Fruit fly (Drosophila melanogaster) whole organism, embryonic: ENCODE measurements around the gene gpp.

Source experiments
- Aef1 ChIP-seq: fragments of 200-800 bp; sonication (Bioruptor generic); IDR thresholded peaks from 3 replicates; pipeline ENCODE4 v1.3.6; 2022; ENCODE audit warnings: missing biosample characterization, missing genetic modification characterization
- Atf-2 ChIP-seq: fragments of 200-800 bp; sonication (Bioruptor generic); optimal IDR thresholded peaks from 2 replicates; lab custom pipeline; 2016; ENCODE audit warnings: missing biosample characterization, missing genetic modification characterization
- B-H2 ChIP-seq: fragments of 200-800 bp; sonication (Bioruptor generic); optimal IDR thresholded peaks from 2 replicates; lab custom pipeline; 2018; ENCODE audit warnings: missing biosample characterization, mild to moderate bottlenecking, missing genetic modification characterization
- CG10565 ChIP-seq: fragments of 200-800 bp; sonication (Bioruptor generic); optimal IDR thresholded peaks from 3 replicates; lab custom pipeline; 2016; ENCODE audit warnings: missing biosample characterization, mild to moderate bottlenecking, missing genetic modification characterization
- CG11456 ChIP-seq: fragments of 200-800 bp; sonication (Bioruptor generic); IDR thresholded peaks from 3 replicates; pipeline ENCODE4 v1.3.6; 2022; ENCODE audit warnings: missing biosample characterization, missing genetic modification characterization
- CG12769 ChIP-seq: fragments of 200-800 bp; sonication (Bioruptor generic); optimal IDR thresholded peaks from 2 replicates; lab custom pipeline; 2019; ENCODE audit warnings: missing biosample characterization, mild to moderate bottlenecking, missing genetic modification characterization, moderate library complexity
- CG14050 ChIP-seq: fragments of 200-800 bp; sonication (Bioruptor generic); IDR thresholded peaks from 3 replicates; pipeline ENCODE4 v1.3.6; 2022; ENCODE audit warnings: missing biosample characterization, missing genetic modification characterization
- CG15269 ChIP-seq: fragments of 200-800 bp; sonication (Bioruptor generic); optimal IDR thresholded peaks from 2 replicates; lab custom pipeline; 2018; ENCODE audit warnings: missing biosample characterization, mild to moderate bottlenecking, missing genetic modification characterization, moderate library complexity
- CG18599 ChIP-seq: fragments of 200-800 bp; sonication (Bioruptor generic); optimal IDR thresholded peaks from 3 replicates; lab custom pipeline; 2017; ENCODE audit warnings: missing biosample characterization, missing genetic modification characterization, mild to moderate bottlenecking, moderate library complexity, missing genetic modification reagents
- CG2202 ChIP-seq: fragments of 200-800 bp; sonication (Bioruptor generic); optimal IDR thresholded peaks from 2 replicates; lab custom pipeline; 2018; ENCODE audit warnings: missing biosample characterization, mild to moderate bottlenecking, missing genetic modification characterization
- CG30431 ChIP-seq: fragments of 200-800 bp; sonication (Bioruptor generic); optimal IDR thresholded peaks from 2 replicates; lab custom pipeline; 2017; ENCODE audit warnings: missing biosample characterization, missing genetic modification characterization
- CG33213 ChIP-seq: fragments of 200-800 bp; sonication (Bioruptor generic); optimal IDR thresholded peaks from 3 replicates; lab custom pipeline; 2016; ENCODE audit warnings: missing biosample characterization, missing genetic modification characterization
- CG4328 ChIP-seq: fragments of 200-800 bp; sonication (Bioruptor generic); optimal IDR thresholded peaks from 3 replicates; lab custom pipeline; 2017; ENCODE audit warnings: missing biosample characterization, missing genetic modification reagents, missing genetic modification characterization
- CG4360 ChIP-seq: fragments of 200-800 bp; sonication (Bioruptor generic); IDR thresholded peaks from 2 replicates; pipeline ENCODE4 v1.3.6; 2022; ENCODE audit warnings: missing biosample characterization, missing genetic modification characterization
- CG5180 ChIP-seq: fragments of 200-800 bp; sonication (Bioruptor generic); optimal IDR thresholded peaks from 3 replicates; lab custom pipeline; 2017; ENCODE audit warnings: missing biosample characterization, missing genetic modification characterization, mild to moderate bottlenecking, moderate library complexity, missing genetic modification reagents
- CG8944 ChIP-seq: fragments of 200-800 bp; sonication (Bioruptor generic); optimal IDR thresholded peaks from 3 replicates; lab custom pipeline; 2016; ENCODE audit warnings: missing biosample characterization, missing genetic modification characterization
- CG9437 ChIP-seq: fragments of 200-800 bp; sonication (Bioruptor generic); optimal IDR thresholded peaks from 2 replicates; lab custom pipeline; 2018; ENCODE audit warnings: missing biosample characterization, mild to moderate bottlenecking, missing genetic modification characterization
- CHES-1-like ChIP-seq: fragments of 200-800 bp; sonication (Bioruptor generic); optimal IDR thresholded peaks from 2 replicates; lab custom pipeline; 2016; ENCODE audit warnings: missing biosample characterization, missing genetic modification characterization
- CoRest ChIP-seq: fragments of 200-800 bp; sonication (Bioruptor generic); optimal IDR thresholded peaks from 3 replicates; lab custom pipeline; 2018; ENCODE audit warnings: missing biosample characterization, mild to moderate bottlenecking, missing genetic modification characterization, moderate library complexity
- D19A ChIP-seq: fragments of 200-800 bp; optimal IDR thresholded peaks from 3 replicates; lab custom pipeline; 2019; ENCODE audit warnings: missing biosample characterization, mild to moderate bottlenecking, missing genetic modification characterization, moderate library complexity
- Drgx ChIP-seq: fragments of 200-800 bp; sonication (Bioruptor generic); IDR thresholded peaks from 2 replicates; pipeline ENCODE4 v1.3.6; 2022; ENCODE audit warnings: missing biosample characterization, missing genetic modification characterization
- HLH4C ChIP-seq: fragments of 200-800 bp; sonication (Bioruptor generic); IDR thresholded peaks from 3 replicates; pipeline ENCODE4 v1.3.6; 2022; ENCODE audit warnings: missing biosample characterization, missing genetic modification characterization; ENCODE audit not compliant: partially characterized antibody
- Hey ChIP-seq: fragments of 200-800 bp; sonication (Bioruptor generic); optimal IDR thresholded peaks from 3 replicates; lab custom pipeline; 2018; ENCODE audit warnings: missing biosample characterization, mild to moderate bottlenecking, missing genetic modification characterization
- HmgD ChIP-seq: fragments of 200-800 bp; sonication (Bioruptor generic); optimal IDR thresholded peaks from 3 replicates; lab custom pipeline; 2016; ENCODE audit warnings: missing biosample characterization, missing genetic modification characterization
- Jarid2 ChIP-seq: fragments of 200-800 bp; sonication (Bioruptor generic); optimal IDR thresholded peaks from 3 replicates; lab custom pipeline; 2017; ENCODE audit warnings: mild to moderate bottlenecking, missing biosample characterization, missing genetic modification reagents, missing genetic modification characterization
- Lpt ChIP-seq: fragments of >200 bp; optimal IDR thresholded peaks from 2 replicates; lab custom pipeline; 2018; ENCODE audit warnings: missing biosample characterization, missing genetic modification characterization
- Meics ChIP-seq: fragments of 200-800 bp; sonication (Bioruptor generic); optimal IDR thresholded peaks from 2 replicates; lab custom pipeline; 2017; ENCODE audit warnings: missing biosample characterization, mild to moderate bottlenecking, missing genetic modification characterization
- Mrtf ChIP-seq: fragments of 200-800 bp; sonication (Bioruptor generic); IDR thresholded peaks from 3 replicates; pipeline ENCODE4 v1.3.6; 2022; ENCODE audit warnings: missing biosample characterization, missing genetic modification characterization
- aop ChIP-seq: fragments of 200-800 bp; sonication (Bioruptor generic); IDR thresholded peaks from 2 replicates; pipeline ENCODE4 v1.3.6; 2022; ENCODE audit warnings: missing biosample characterization, missing genetic modification characterization
- cas ChIP-seq: fragments of 200-800 bp; sonication (Bioruptor generic); IDR thresholded peaks from 2 replicates; pipeline ENCODE4 v1.3.6; 2022; ENCODE audit warnings: missing biosample characterization, missing genetic modification characterization
- corto ChIP-seq: fragments of 200-800 bp; sonication (Bioruptor generic); optimal IDR thresholded peaks from 2 replicates; lab custom pipeline; 2016; ENCODE audit warnings: missing biosample characterization, mild to moderate bottlenecking, missing genetic modification characterization, moderate library complexity
- danr ChIP-seq: fragments of 200-800 bp; sonication (Bioruptor generic); IDR thresholded peaks from 2 replicates; pipeline ENCODE4 v1.3.6; 2022; ENCODE audit warnings: missing biosample characterization, missing genetic modification characterization
- dmrt11E ChIP-seq: fragments of 200-800 bp; sonication (Bioruptor generic); optimal IDR thresholded peaks from 3 replicates; lab custom pipeline; 2018; ENCODE audit warnings: missing biosample characterization, mild to moderate bottlenecking, missing genetic modification characterization, moderate library complexity
- exex ChIP-seq: fragments of 200-800 bp; sonication (Bioruptor generic); optimal IDR thresholded peaks from 4 replicates; lab custom pipeline; 2018; ENCODE audit warnings: missing biosample characterization, mild to moderate bottlenecking, missing genetic modification characterization, moderate library complexity
- insv ChIP-seq, 2 experiments: fragments of 200-800 bp; sonication (Bioruptor generic); optimal IDR thresholded peaks; 3 replicates each; lab custom pipeline; 2016 to 2018; ENCODE audit warnings: missing biosample characterization in 2 of 2, missing genetic modification characterization in 2 of 2
- inv ChIP-seq: fragments of 200-800 bp; sonication (Bioruptor generic); IDR thresholded peaks from 2 replicates; pipeline ENCODE4 v1.3.6; 2022; ENCODE audit warnings: missing biosample characterization, missing genetic modification characterization; ENCODE audit not compliant: partially characterized antibody
- kah ChIP-seq: fragments of 200-800 bp; sonication (Bioruptor generic); optimal IDR thresholded peaks from 2 replicates; lab custom pipeline; 2018; ENCODE audit warnings: missing biosample characterization, mild to moderate bottlenecking, missing genetic modification characterization
- ken ChIP-seq: fragments of 200-800 bp; sonication (Bioruptor generic); IDR thresholded peaks from 3 replicates; pipeline ENCODE4 v1.3.6; 2022; ENCODE audit warnings: missing biosample characterization, missing genetic modification characterization
- lab ChIP-seq: fragments of 200-800 bp; sonication (Bioruptor generic); optimal IDR thresholded peaks from 3 replicates; lab custom pipeline; 2017; ENCODE audit warnings: missing biosample characterization, missing genetic modification characterization, mild to moderate bottlenecking, moderate library complexity, missing genetic modification reagents
- maf-S ChIP-seq: fragments of 200-800 bp; sonication (Bioruptor generic); optimal IDR thresholded peaks from 2 replicates; lab custom pipeline; 2016; ENCODE audit warnings: missing biosample characterization, missing genetic modification characterization
- onecut ChIP-seq: fragments of 200-800 bp; sonication (Bioruptor generic); IDR thresholded peaks from 2 replicates; pipeline ENCODE4 v1.3.6; 2022; ENCODE audit warnings: missing biosample characterization, missing genetic modification characterization
- pan ChIP-seq, 4 experiments: fragments of >200 bp in 3 of 4; fragments of 200-800 bp in 1 of 4; sonication (Bioruptor generic) in 1 of 4; optimal IDR thresholded peaks in 3 of 4; IDR thresholded peaks in 1 of 4; 2 replicates each; pipeline versions ENCODE4 v1.3.6 to Lab custom; 2017 to 2022; ENCODE audit warnings: missing biosample characterization in 2 of 4, missing genetic modification characterization in 2 of 4, mixed read lengths in 1 of 4
- psq ChIP-seq: fragments of 200-800 bp; sonication (Bioruptor generic); optimal IDR thresholded peaks from 2 replicates; lab custom pipeline; 2017; ENCODE audit warnings: missing biosample characterization, missing genetic modification characterization
- slbo ChIP-seq: fragments of 200-800 bp; sonication (Bioruptor generic); IDR thresholded peaks from 2 replicates; pipeline ENCODE4 v1.3.6; 2022; ENCODE audit warnings: missing biosample characterization, missing genetic modification characterization
- tll ChIP-seq, 2 experiments: fragments of 200-800 bp in 1 of 2; fragments of >200 bp in 1 of 2; sonication (Bioruptor generic) in 1 of 2; optimal IDR thresholded peaks; 2 replicates each; lab custom pipeline; 2017 to 2019; ENCODE audit warnings: missing biosample characterization in 2 of 2, missing genetic modification characterization in 2 of 2, mild to moderate bottlenecking in 1 of 2, moderate library complexity in 1 of 2
- twi ChIP-seq: fragments of 200-800 bp; optimal IDR thresholded peaks from 2 replicates; lab custom pipeline; 2019; ENCODE audit warnings: missing biosample characterization, mild to moderate bottlenecking, missing genetic modification characterization, moderate library complexity
- tx ChIP-seq: fragments of 200-800 bp; sonication (Bioruptor generic); optimal IDR thresholded peaks from 2 replicates; lab custom pipeline; 2016; ENCODE audit warnings: missing biosample characterization, missing genetic modification characterization
- vnd ChIP-seq: fragments of 200-800 bp; sonication (Bioruptor generic); IDR thresholded peaks from 3 replicates; pipeline ENCODE4 v1.3.6; 2022; ENCODE audit warnings: missing biosample characterization, missing genetic modification characterization; ENCODE audit not compliant: partially characterized antibody
- vvl ChIP-seq: fragments of 200-800 bp; sonication (Bioruptor generic); IDR thresholded peaks from 2 replicates; pipeline ENCODE4 v1.3.6; 2022; ENCODE audit warnings: missing biosample characterization, missing genetic modification characterization

The gpp gene

dm6 chr3R:6368100-6368499, 38.6 kb upstream of the gpp start, which contains the start of gene CG42724 (continued):
- 0 out of 3 replicates have a peak, but pooled peaks have one; percentile 44 for TF ChIP-seq Mrtf (GFP tag; lab: Robert Waterston, UW)
- TF ChIP-seq exex (tag; lab: Kevin White, UChicago): no peak
- TF ChIP-seq dmrt11E: no peak
- no peak for TF ChIP-seq twi (tag; lab: Kevin White, UChicago)
- 0 out of 2 replicates have a peak, but pooled peaks have one; percentile 33 for TF ChIP-seq danr (GFP tag; lab: Robert Waterston, UW)
- peak; percentile 55; the same call in 1 of the 3 replicates for TF ChIP-seq CG14050
- TF ChIP-seq CG4328 (GFP tag; lab: Kevin White, UChicago): no peak
- no peak; the same call in 1 of the 2 replicates for TF ChIP-seq vvl
- no peak for TF ChIP-seq CG4360 (GFP tag; lab: Robert Waterston, UW)
- no peak for TF ChIP-seq D19A (tag; lab: Kevin White, UChicago)
- peak; percentile 68 for TF ChIP-seq CG8944 (GFP tag; lab: Kevin White, UChicago)
- no peak for TF ChIP-seq CG10565 (GFP tag; lab: Kevin White, UChicago)
- TF ChIP-seq CG33213 (GFP tag; lab: Kevin White, UChicago): peak; percentile 59
- TF ChIP-seq Aef1 (GFP tag; lab: Robert Waterston, UW): peak; percentile 39; the same call in 2 of the 3 replicates
- TF ChIP-seq CoRest (tag; lab: Kevin White, UChicago): no peak
- peak; percentile 37; the same call in 1 of the 3 replicates for TF ChIP-seq vnd
- TF ChIP-seq slbo (GFP tag; lab: Robert Waterston, UW): peak; percentile 77
- no peak for TF ChIP-seq psq
- peak; percentile 88 for TF ChIP-seq CHES-1-like (GFP tag; lab: Kevin White, UChicago)
- TF ChIP-seq Lpt: no peak
- TF ChIP-seq Drgx: no peak
- TF ChIP-seq lab (GFP tag; lab: Kevin White, UChicago): no peak
- TF ChIP-seq onecut: no peak
- TF ChIP-seq CG11456 (GFP tag; lab: Robert Waterston, UW): peak; percentile 72
- TF ChIP-seq Meics: peak; percentile 100
- no peak for TF ChIP-seq Hey (tag; lab: Kevin White, UChicago)
- no peak for TF ChIP-seq CG15269 (tag; lab: Kevin White, UChicago)
- TF ChIP-seq CG5180 (GFP tag; lab: Kevin White, UChicago): no peak
- TF ChIP-seq tll (GFP tag; optimal IDR thresholded peaks at IDR 0.05; lab: Kevin White, UChicago): no peak
- no peak for TF ChIP-seq aop
- TF ChIP-seq CG18599 (GFP tag; lab: Kevin White, UChicago): no peak
- no peak for TF ChIP-seq CG2202 (tag; lab: Kevin White, UChicago)
- TF ChIP-seq Jarid2: no peak
- no peak for TF ChIP-seq pan (optimal IDR thresholded peaks at IDR 0.05; lab: Kevin White, UChicago)
- peak in 1 of 2 experiments; percentile 55 for TF ChIP-seq pan (GFP tag; optimal IDR thresholded peaks at IDR 0.05 in 1 of 2, IDR thresholded peaks at IDR 0.05 in 1 of 2)
- TF ChIP-seq corto (GFP tag; lab: Kevin White, UChicago): no peak
- TF ChIP-seq tx (GFP tag; lab: Kevin White, UChicago): peak; percentile 62
- no peak for TF ChIP-seq B-H2
- TF ChIP-seq cas (GFP tag; lab: Robert Waterston, UW): no peak
- peak; percentile 30 for TF ChIP-seq Atf-2 (GFP tag; lab: Kevin White, UChicago)
- TF ChIP-seq kah (GFP tag; lab: Kevin White, UChicago): no peak
- TF ChIP-seq CG12769 (tag; lab: Kevin White, UChicago): no peak
- 0 out of 2 replicates have a peak, but pooled peaks have one; percentile 28 for TF ChIP-seq inv
- TF ChIP-seq CG9437 (GFP tag; lab: Kevin White, UChicago): no peak
- TF ChIP-seq insv (GFP tag; optimal IDR thresholded peaks at IDR 0.05; lab: Kevin White, UChicago): no peak
- no peak for TF ChIP-seq HLH4C (GFP tag; lab: Robert Waterston, UW)
- peak; percentile 56 for TF ChIP-seq CG30431 (GFP tag; lab: Kevin White, UChicago)
- TF ChIP-seq ken (GFP tag; lab: Robert Waterston, UW): peak; percentile 63; the same call in 2 of the 3 replicates
- peak; percentile 65 for TF ChIP-seq maf-S
- peak; percentile 48 for TF ChIP-seq HmgD (GFP tag; lab: Kevin White, UChicago)
